Fruit fly (Drosophila melanogaster) whole organism, adult: Measurements from ENCODE around the gene Irk2.

Experiments used
- CG14711 ChIP-seq: fragments of 200-800 bp; sonication (Bioruptor generic); optimal IDR thresholded peaks from 2 replicates; lab custom pipeline; 2018; ENCODE audit warnings: missing biosample characterization, mild to moderate bottlenecking, missing genetic modification characterization, moderate library complexity
- Clk ChIP-seq: fragments of 200-800 bp; sonication (Bioruptor generic); optimal IDR thresholded peaks from 2 replicates; lab custom pipeline; 2017; ENCODE audit warnings: missing biosample characterization, missing genetic modification characterization
- Crg-1 ChIP-seq: fragments of 200-800 bp; sonication (Bioruptor generic); optimal IDR thresholded peaks from 2 replicates; lab custom pipeline; 2016; ENCODE audit warnings: missing biosample characterization, missing genetic modification characterization

- TF ChIP-seq Crg-1 (GFP tag; lab: Kevin White, UChicago): no peak
- no peak for TF ChIP-seq CG14711 (tag; lab: Kevin White, UChicago)
- TF ChIP-seq Clk (GFP tag; lab: Kevin White, UChicago): no peak
Measured at dm6 chr3R:23472011-23472958, 47.0 kb downstream of the Irk2 start, which contains the start of gene CG4374.
